Worm (Caenorhabditis elegans) whole organism, L4 larva: ENCODE data around the gene pqn-37.

ENCODE experiments used
- ceh-32 ChIP-seq: sonication (generic microtip); optimal IDR thresholded peaks from 2 replicates; lab custom pipeline; 2016; ENCODE audit warnings: mild to moderate bottlenecking, missing genetic modification characterization, missing compliant biosample characterization; ENCODE audit not compliant: poor library complexity
- daf-12 ChIP-seq: fragments of 150-350 bp; optimal IDR thresholded peaks from 2 replicates; lab custom pipeline; 2014; ENCODE audit warnings: missing biosample characterization, missing genetic modification reagents, missing genetic modification characterization
- lin-39 ChIP-seq: fragments of 150-350 bp; optimal IDR thresholded peaks from 2 replicates; lab custom pipeline; 2014; ENCODE audit warnings: missing biosample characterization, missing genetic modification reagents, missing genetic modification characterization
- lir-3 ChIP-seq: sonication (generic microtip); optimal IDR thresholded peaks from 2 replicates; lab custom pipeline; 2016; ENCODE audit warnings: mild to moderate bottlenecking, missing genetic modification characterization, missing compliant biosample characterization
- lsy-2 ChIP-seq, 2 experiments: fragments of 150-350 bp in 1 of 2; sonication (generic microtip) in 1 of 2; optimal IDR thresholded peaks; 2 replicates each; lab custom pipeline; 2014 to 2017; ENCODE audit warnings: missing biosample characterization in 2 of 2, missing genetic modification characterization in 2 of 2
- snpc-4 ChIP-seq: fragments of 150-350 bp; optimal IDR thresholded peaks from 2 replicates; lab custom pipeline; 2014; ENCODE audit warnings: missing biosample characterization, missing genetic modification characterization

DNA sequence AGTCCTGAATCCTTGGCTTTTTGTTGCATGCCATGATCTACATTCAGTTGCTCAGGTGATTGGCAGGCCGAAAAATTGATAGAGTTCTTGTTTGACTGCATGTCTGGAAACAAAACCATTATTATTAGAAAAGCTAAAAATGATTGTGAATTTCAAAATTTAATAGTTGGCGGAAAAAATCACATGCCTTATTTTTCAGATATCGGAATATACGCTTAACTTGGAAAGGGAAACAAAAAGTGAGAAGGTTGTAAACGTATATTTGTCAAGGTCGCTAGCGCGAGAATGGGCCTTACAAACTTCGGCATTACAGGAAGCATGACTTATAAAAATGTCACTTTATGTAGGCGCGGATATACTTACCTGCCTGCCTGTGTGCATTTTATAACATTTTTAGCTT is 21.3 kb upstream of the pqn-37 start, which contains the start of gene K09C4.9:
- no peak for TF ChIP-seq lir-3 (tag; lab: Kevin White, UChicago)
- no peak for TF ChIP-seq lsy-2 (tag; optimal IDR thresholded peaks at IDR 0.05; lab: Kevin White, UChicago)
- TF ChIP-seq ceh-32 (tag; lab: Kevin White, UChicago): no peak
- no peak for TF ChIP-seq daf-12 (tag; lab: Kevin White, UChicago)
- no peak for TF ChIP-seq lin-39
- no peak for TF ChIP-seq snpc-4 (tag; lab: Kevin White, UChicago)
